Worm (Caenorhabditis elegans): Measurements from ENCODE around the gene ZK550.2.
A peak's percentile ranks its signal among the peaks of the same experiment; 100 is the strongest.

ZK550.2 gene

ce11 chrIV:17210754-17211153, 34.6 kb upstream of the ZK550.2 start:
- no peak for TF ChIP-seq lin-15B (tag; optimal IDR thresholded peaks at IDR 0.05)
- peak; percentile 39 for TF ChIP-seq hmg-11 (tag; optimal IDR thresholded peaks at IDR 0.05)

- TF ChIP-seq nfya-1 (tag; optimal IDR thresholded peaks at IDR 0.05; ENCODE audit: insufficient read depth) (peak; percentile 50), fkh-2 (tag; optimal IDR thresholded peaks at IDR 0.05) (no peak), unc-39 (tag; optimal IDR thresholded peaks at IDR 0.05) (no peak), nhr-28 (tag; optimal IDR thresholded peaks at IDR 0.05) (no peak), daf-12 (tag; optimal IDR thresholded peaks at IDR 0.05) (no peak), hmg-11 (tag; optimal IDR thresholded peaks at IDR 0.05) (peak; percentile 64), tbx-2 (tag; optimal IDR thresholded peaks at IDR 0.05) (no peak), nhr-76 (tag; optimal IDR thresholded peaks at IDR 0.05) (no peak), nhr-12 (tag; optimal IDR thresholded peaks at IDR 0.05) (no peak), R02D3.7 (tag; optimal IDR thresholded peaks at IDR 0.05) (no peak), nhr-77 (tag; optimal IDR thresholded peaks at IDR 0.05) (no peak), nhr-237 (tag; optimal IDR thresholded peaks at IDR 0.05) (no peak), mml-1 (tag; optimal IDR thresholded peaks at IDR 0.05) (no peak), mdl-1 (tag; optimal IDR thresholded peaks at IDR 0.05) (no peak), jun-1 (tag; optimal IDR thresholded peaks at IDR 0.05) (no peak)
Observed at ce11 chrIV:17215070-17215469, 30.3 kb upstream of the ZK550.2 start.

ce11 chrIV:17216048-17216447, 29.3 kb upstream of the ZK550.2 start, which contains the start of gene Y116A8B.1:
Gene Y116A8B.1, plus strand, starts transcription at chrIV:17216348.
- TF ChIP-seq unc-39 (tag; optimal IDR thresholded peaks at IDR 0.05) (no peak), nhr-77 (tag; optimal IDR thresholded peaks at IDR 0.05) (no peak), zag-1 (tag; optimal IDR thresholded peaks at IDR 0.05) (no peak), ztf-11 (tag; optimal IDR thresholded peaks at IDR 0.05) (no peak), nhr-76 (tag; optimal IDR thresholded peaks at IDR 0.05) (no peak), ceh-82 (tag; optimal IDR thresholded peaks at IDR 0.05) (no peak), ama-1 (optimal IDR thresholded peaks at IDR 0.05) (no peak), egl-27 (tag; optimal IDR thresholded peaks at IDR 0.05) (no peak), skn-1 (tag; optimal IDR thresholded peaks at IDR 0.05) (no peak), eor-1 (tag; optimal IDR thresholded peaks at IDR 0.05) (no peak), daf-12 (tag; optimal IDR thresholded peaks at IDR 0.05) (no peak), nhr-23 (tag; optimal IDR thresholded peaks at IDR 0.05) (no peak), nhr-28 (tag; optimal IDR thresholded peaks at IDR 0.05) (no peak), lin-15B (tag; optimal IDR thresholded peaks at IDR 0.05) (no peak)

ce11 chrIV:17223474-17223873, 21.9 kb upstream of the ZK550.2 start, which contains the start of gene Y116A8B.4:
Gene Y116A8B.4, plus strand, starts transcription at chrIV:17223774.
- TF ChIP-seq snpc-4 (tag; optimal IDR thresholded peaks at IDR 0.05) (no peak), lsy-12 (tag; optimal IDR thresholded peaks at IDR 0.05) (no peak)

- TF ChIP-seq unc-39 (tag; optimal IDR thresholded peaks at IDR 0.05) (no peak), nhr-67 (tag; optimal IDR thresholded peaks at IDR 0.05) (no peak), nhr-12 (tag; optimal IDR thresholded peaks at IDR 0.05) (no peak), fkh-2 (tag; optimal IDR thresholded peaks at IDR 0.05) (no peak), nhr-28 (tag; optimal IDR thresholded peaks at IDR 0.05) (no peak), nhr-237 (tag; optimal IDR thresholded peaks at IDR 0.05) (no peak), ceh-28 (tag; optimal IDR thresholded peaks at IDR 0.05) (no peak), pha-4 (tag; optimal IDR thresholded peaks at IDR 0.05) (no peak), nfya-1 (tag; optimal IDR thresholded peaks at IDR 0.05; ENCODE audit: insufficient read depth) (no peak), snpc-4 (tag; optimal IDR thresholded peaks at IDR 0.05) (no peak), egl-27 (tag; optimal IDR thresholded peaks at IDR 0.05) (no peak), ztf-4 (tag; optimal IDR thresholded peaks at IDR 0.05) (no peak), ama-1 (optimal IDR thresholded peaks at IDR 0.05) (no peak), ceh-16 (tag; optimal IDR thresholded peaks at IDR 0.05) (no peak)
Observed at ce11 chrIV:17230958-17231357, 14.4 kb upstream of the ZK550.2 start, which contains the start of gene npr-32. Gene npr-32, minus strand, starts transcription at chrIV:17231058.

- TF ChIP-seq zag-1 (tag; optimal IDR thresholded peaks at IDR 0.05): no peak
- no peak for TF ChIP-seq eor-1 (tag; optimal IDR thresholded peaks at IDR 0.05)
- TF ChIP-seq ceh-16 (tag; optimal IDR thresholded peaks at IDR 0.05): no peak
- TF ChIP-seq pqm-1 (tag; optimal IDR thresholded peaks at IDR 0.05): no peak
- no peak for TF ChIP-seq ama-1 (optimal IDR thresholded peaks at IDR 0.05)
- TF ChIP-seq elt-1 (tag; optimal IDR thresholded peaks at IDR 0.05): no peak
- no peak for TF ChIP-seq ceh-28 (tag; optimal IDR thresholded peaks at IDR 0.05)
- no peak for TF ChIP-seq ztf-11 (tag; optimal IDR thresholded peaks at IDR 0.05)
- TF ChIP-seq nhr-28 (tag; optimal IDR thresholded peaks at IDR 0.05): no peak
- TF ChIP-seq pha-4 (tag; optimal IDR thresholded peaks at IDR 0.05): no peak
- TF ChIP-seq nfya-1 (tag; optimal IDR thresholded peaks at IDR 0.05; ENCODE audit: insufficient read depth): no peak
Observed at ce11 chrIV:17232899-17233298, 12.5 kb upstream of the ZK550.2 start.
